Worm (Caenorhabditis elegans) whole organism, late embryonic: ENCODE data around the gene F42E11.3.

Experiments used
- ceh-45 ChIP-seq: fragments of 200-800 bp; sonication (Bioruptor generic); IDR thresholded peaks from 2 replicates; pipeline ENCODE4 v1.3.6; 2022; ENCODE audit warnings: missing genetic modification reagents, missing genetic modification characterization, missing compliant biosample characterization
- elt-4 ChIP-seq: sonication (generic microtip); optimal IDR thresholded peaks from 2 replicates; lab custom pipeline; 2016; ENCODE audit warnings: missing genetic modification characterization, missing compliant biosample characterization
- pag-3 ChIP-seq: sonication (generic microtip); optimal IDR thresholded peaks from 2 replicates; lab custom pipeline; 2016; ENCODE audit warnings: missing compliant biosample characterization, missing genetic modification characterization, borderline replicate concordance
- pax-1 ChIP-seq: fragments of 150-350 bp; optimal IDR thresholded peaks from 2 replicates; lab custom pipeline; 2014; ENCODE audit warnings: missing biosample characterization, missing genetic modification characterization

- TF ChIP-seq elt-4 (tag; lab: Kevin White, UChicago): no peak
- no peak for TF ChIP-seq pax-1 (tag; lab: Kevin White, UChicago)
- no peak for TF ChIP-seq ceh-45
- no peak for TF ChIP-seq pag-3 (tag; lab: Kevin White, UChicago)
These were observed 32.4 kb upstream of the F42E11.3 start, which contains the start of gene F08B12.4 for ce11 chrX:11407682-11408335.
